Worm (Caenorhabditis elegans): ENCODE results near the gene R13H9.6.
"Not testable (repeated sequence)": the region's sequence is repeated elsewhere in the genome, so short reads cannot be mapped to it uniquely, and the experiment has no call there.

Gene R13H9.6

DNA sequence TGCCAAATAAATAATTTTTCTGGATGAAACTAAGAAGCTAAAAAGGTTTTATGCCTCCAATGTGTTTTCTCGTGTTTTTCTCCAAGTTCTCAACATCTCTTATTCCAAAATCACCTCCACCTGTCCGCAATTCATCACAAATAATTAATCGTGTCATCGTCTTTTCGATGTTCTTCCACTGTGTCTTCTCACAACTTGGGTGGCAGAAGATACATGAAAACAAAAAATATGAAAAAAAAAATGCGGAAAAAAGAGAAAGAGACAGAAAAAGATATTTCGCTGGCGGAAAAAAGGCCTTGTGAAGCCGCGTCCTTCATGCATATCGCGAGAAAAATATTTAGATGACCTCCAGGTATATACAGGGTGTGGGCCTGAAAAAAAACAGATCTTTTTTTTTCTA is 5.4 kb upstream of the R13H9.6 start:
- no peak for TF ChIP-seq unc-55 (GFP tag; optimal IDR thresholded peaks at IDR 0.05)
- no peak for TF ChIP-seq egl-27 (tag; optimal IDR thresholded peaks at IDR 0.05)
- TF ChIP-seq snpc-4 (tag; optimal IDR thresholded peaks at IDR 0.05) = no peak
- TF ChIP-seq nhr-23 (tag; optimal IDR thresholded peaks at IDR 0.05) = no peak
- TF ChIP-seq lsy-2 (tag; optimal IDR thresholded peaks at IDR 0.05) = no peak
- TF ChIP-seq F13H6.1 (tag; optimal IDR thresholded peaks at IDR 0.05) = no peak
- no peak for TF ChIP-seq mdl-1 (tag; optimal IDR thresholded peaks at IDR 0.05)
- no peak for TF ChIP-seq peb-1 (tag; optimal IDR thresholded peaks at IDR 0.05)
- TF ChIP-seq dmd-4 (tag; optimal IDR thresholded peaks at IDR 0.05) = no peak
- TF ChIP-seq nhr-10 (tag; optimal IDR thresholded peaks at IDR 0.05) = no peak
- no peak for TF ChIP-seq ztf-4 (tag; optimal IDR thresholded peaks at IDR 0.05)
- no peak for TF ChIP-seq unc-62 (GFP tag; optimal IDR thresholded peaks at IDR 0.05)
- no peak for TF ChIP-seq nhr-11 (tag; optimal IDR thresholded peaks at IDR 0.05)
- no peak for TF ChIP-seq crh-2 (tag; optimal IDR thresholded peaks at IDR 0.05)
- no peak for TF ChIP-seq nhr-21 (tag; optimal IDR thresholded peaks at IDR 0.05)

DNA sequence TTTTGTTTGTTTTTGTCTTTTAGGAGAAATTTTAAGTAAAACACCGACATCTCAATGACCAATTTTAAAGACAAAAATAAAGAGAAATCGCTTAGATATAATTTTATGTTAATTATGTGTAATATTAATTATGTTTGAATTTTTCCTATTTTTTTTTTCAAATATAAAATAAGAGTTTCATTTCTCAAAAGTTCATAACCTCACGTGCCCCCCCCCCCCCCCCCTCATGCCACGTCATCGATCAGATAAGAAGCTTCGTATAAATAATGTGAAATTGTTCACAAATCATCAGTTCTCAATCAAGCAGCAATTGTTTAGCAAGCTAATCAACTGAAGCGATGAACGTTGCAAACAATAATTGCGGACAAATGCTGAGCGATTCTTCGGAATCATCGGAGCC is 2.2 kb upstream of the R13H9.6 start, which contains the start of gene C02B10.6:
Gene C02B10.6, plus strand, starts transcription at position 301 of the 400 bp plus-strand sequence.
- TF ChIP-seq C34F6.9, nhr-77, zag-1 (tag; optimal IDR thresholded peaks at IDR 0.05): not testable (repeated sequence)

ce11 chrIV:5066887-5067286 is 1.6 kb downstream of the R13H9.6 start, which contains the start of gene ttbk-2.2:
Gene ttbk-2.2, minus strand, starts transcription at chrIV:5066987.
- TF ChIP-seq dmd-4, nhr-10, mbf-1 (tag; optimal IDR thresholded peaks at IDR 0.05): not testable (repeated sequence)

DNA sequence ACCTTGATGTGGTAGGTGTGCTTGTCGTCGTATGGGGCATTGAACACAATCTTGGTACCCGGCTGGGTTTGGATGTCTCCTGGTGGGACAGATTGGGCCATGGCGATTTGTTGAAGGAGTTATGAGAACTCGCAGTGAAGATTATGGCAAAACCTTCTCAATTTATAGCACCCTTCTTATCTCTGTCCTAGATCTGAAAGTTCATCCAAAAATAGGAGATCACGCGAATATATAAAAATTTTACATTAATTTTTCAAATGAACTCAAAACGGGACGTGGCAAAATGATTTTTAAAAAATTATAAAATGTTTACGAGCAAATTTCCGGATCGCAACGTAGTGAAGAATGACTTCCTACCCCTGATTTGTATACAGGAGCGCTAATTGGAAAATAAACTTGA is 3.5 kb downstream of the R13H9.6 start, which contains the start of gene msp-53:
Gene msp-53, minus strand, starts transcription at position 101 of the 400 bp plus-strand sequence.
- not testable (repeated sequence) for TF ChIP-seq nhr-21, ztf-11, mbf-1 (tag; optimal IDR thresholded peaks at IDR 0.05)

- TF ChIP-seq snpc-4 (tag; optimal IDR thresholded peaks at IDR 0.05) (peak; percentile 93), unc-39 (tag; optimal IDR thresholded peaks at IDR 0.05) (no peak), lin-11 (tag; optimal IDR thresholded peaks at IDR 0.05) (no peak), alr-1 (tag; optimal IDR thresholded peaks at IDR 0.05) (no peak), sma-9 (GFP tag; optimal IDR thresholded peaks at IDR 0.05) (peak; percentile 28), sma-9 (tag; optimal IDR thresholded peaks at IDR 0.05) (no peak), lin-13 (GFP tag; optimal IDR thresholded peaks at IDR 0.05) (peak; percentile 30), nhr-21 (tag; optimal IDR thresholded peaks at IDR 0.05) (peak; percentile 11), nhr-129 (tag; optimal IDR thresholded peaks at IDR 0.05) (no peak), nhr-23 (tag; optimal IDR thresholded peaks at IDR 0.05) (no peak), sma-3 (GFP tag; optimal IDR thresholded peaks at IDR 0.05) (peak; percentile 61), lsy-2 (tag; optimal IDR thresholded peaks at IDR 0.05) (peak in 1 of 2 experiments; percentile 46), ama-1 (optimal IDR thresholded peaks at IDR 0.05) (peak; percentile 63)
These were observed 5.1 kb downstream of the R13H9.6 start for ce11 chrIV:5063297-5063696.

- TF ChIP-seq lin-11, mbf-1, snpc-4 (tag; optimal IDR thresholded peaks at IDR 0.05): not testable (repeated sequence)
These were observed 6.2 kb downstream of the R13H9.6 start, which contains the start of gene msp-57 for ce11 chrIV:5062278-5062677. Gene msp-57, plus strand, starts transcription at chrIV:5062578.

- TF ChIP-seq ztf-4 (tag; optimal IDR thresholded peaks at IDR 0.05) = no peak
- no peak for TF ChIP-seq gmeb-1 (tag; optimal IDR thresholded peaks at IDR 0.05)
- TF ChIP-seq elt-3 (tag; optimal IDR thresholded peaks at IDR 0.05) = no peak
- no peak for TF ChIP-seq unc-55 (GFP tag; optimal IDR thresholded peaks at IDR 0.05)
- no peak for TF ChIP-seq unc-62 (GFP tag; optimal IDR thresholded peaks at IDR 0.05)
- no peak for TF ChIP-seq unc-39 (tag; optimal IDR thresholded peaks at IDR 0.05)
- TF ChIP-seq mdl-1 (tag; optimal IDR thresholded peaks at IDR 0.05) = no peak
- no peak for TF ChIP-seq sma-3 (GFP tag; optimal IDR thresholded peaks at IDR 0.05)
- TF ChIP-seq ztf-11 (tag; optimal IDR thresholded peaks at IDR 0.05) = no peak
- TF ChIP-seq peb-1 (tag; optimal IDR thresholded peaks at IDR 0.05) = no peak
- no peak for TF ChIP-seq ztf-1 (GFP tag; conservative IDR thresholded peaks at IDR 0.05)
- no peak for TF ChIP-seq aly-2 (tag; optimal IDR thresholded peaks at IDR 0.05)
- TF ChIP-seq ama-1 (optimal IDR thresholded peaks at IDR 0.05) = no peak
- no peak for TF ChIP-seq snpc-4 (tag; optimal IDR thresholded peaks at IDR 0.05)
- TF ChIP-seq fos-1 (tag; optimal IDR thresholded peaks at IDR 0.05) = no peak
- TF ChIP-seq alr-1 (tag; optimal IDR thresholded peaks at IDR 0.05) = no peak
These were observed 7.5 kb downstream of the R13H9.6 start, which contains the start of gene C09B9.7 for ce11 chrIV:5060984-5061383. Gene C09B9.7, minus strand, starts transcription at chrIV:5061084.
